Fruit fly (Drosophila melanogaster) whole organism, embryonic: ENCODE measurements around the gene CG13114.

ENCODE experiments used
- PHDP ChIP-seq: fragments of 200-800 bp; sonication (Bioruptor generic); optimal IDR thresholded peaks from 3 replicates; lab custom pipeline; 2018; ENCODE audit warnings: missing biosample characterization, mild to moderate bottlenecking, missing genetic modification characterization, moderate library complexity
- wek ChIP-seq: fragments of 200-800 bp; sonication (Bioruptor generic); optimal IDR thresholded peaks from 3 replicates; lab custom pipeline; 2018; ENCODE audit warnings: missing biosample characterization, mild to moderate bottlenecking, missing genetic modification characterization, moderate library complexity

- TF ChIP-seq wek (GFP tag; lab: Kevin White, UChicago) (no peak), PHDP (no peak)
These were observed 15.7 kb upstream of the CG13114 start for dm6 chr2L:9529858-9530378.
